Worm (Caenorhabditis elegans): ENCODE results near the gene M18.6.
A peak's percentile ranks its signal among the peaks of the same experiment; 100 is the strongest.

DNA sequence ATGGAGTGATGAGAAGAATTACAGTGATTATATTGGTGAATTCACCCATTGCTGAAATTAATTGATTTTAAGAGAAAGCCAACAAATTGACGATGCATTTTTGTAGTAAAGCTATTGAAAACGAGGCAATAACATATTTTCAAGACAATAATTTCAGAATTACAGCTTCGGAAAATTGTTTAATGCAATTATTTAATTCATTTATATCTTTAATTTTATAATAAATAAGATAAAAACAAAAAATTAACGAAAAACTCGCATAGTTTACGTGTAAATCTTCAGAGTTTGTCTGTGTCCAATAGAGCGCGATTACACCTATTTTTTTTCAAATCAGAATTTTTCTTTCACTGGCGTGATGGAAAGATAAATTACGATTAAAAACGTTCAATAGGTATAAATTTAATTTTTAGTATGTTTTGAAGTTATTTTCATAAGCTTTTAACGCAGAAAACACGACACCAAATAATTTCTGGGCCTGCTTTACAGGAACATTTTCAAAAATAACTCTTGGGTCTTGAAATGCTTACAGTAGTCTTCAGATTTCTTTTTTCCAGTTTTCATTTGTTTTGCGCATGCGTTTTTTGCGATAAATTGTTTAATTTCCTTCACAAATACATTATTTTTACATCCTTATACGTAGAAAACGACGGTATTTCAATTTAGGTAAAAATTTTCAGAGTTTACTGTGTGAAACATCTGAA lies 42.8 kb upstream of the M18.6 start, which contains the start of gene tmed-1:
- TF ChIP-seq him-1 (tag; optimal IDR thresholded peaks at IDR 0.05) (no peak), W03F9.2 (tag; optimal IDR thresholded peaks at IDR 0.05) (peak; percentile 49), dao-5 (tag; optimal IDR thresholded peaks at IDR 0.05) (no peak)

Data from whole organism, L4/young adult.